Fruit fly (Drosophila melanogaster) whole organism, embryonic: Measurements from ENCODE around the gene Pex7.

ENCODE experiments used
- CG10543 ChIP-seq: fragments of 200-800 bp; sonication (Bioruptor generic); optimal IDR thresholded peaks from 3 replicates; lab custom pipeline; 2017; ENCODE audit warnings: missing biosample characterization, mild to moderate bottlenecking, missing genetic modification characterization, moderate library complexity
- CG11085 ChIP-seq: fragments of 200-800 bp; sonication (Bioruptor generic); IDR thresholded peaks from 2 replicates; pipeline ENCODE4 v1.3.6; 2022; ENCODE audit warnings: missing biosample characterization, missing genetic modification characterization
- CG11456 ChIP-seq: fragments of 200-800 bp; sonication (Bioruptor generic); IDR thresholded peaks from 3 replicates; pipeline ENCODE4 v1.3.6; 2022; ENCODE audit warnings: missing biosample characterization, missing genetic modification characterization
- CG12219 ChIP-seq: fragments of 200-800 bp; sonication (Bioruptor generic); optimal IDR thresholded peaks from 3 replicates; lab custom pipeline; 2018; ENCODE audit warnings: missing biosample characterization, mild to moderate bottlenecking, missing genetic modification characterization
- CG12769 ChIP-seq: fragments of 200-800 bp; sonication (Bioruptor generic); optimal IDR thresholded peaks from 2 replicates; lab custom pipeline; 2019; ENCODE audit warnings: missing biosample characterization, mild to moderate bottlenecking, missing genetic modification characterization, moderate library complexity
- CG14014 ChIP-seq: fragments of 200-800 bp; sonication (Bioruptor generic); IDR thresholded peaks from 2 replicates; pipeline ENCODE4 v1.3.6; 2022; ENCODE audit warnings: missing biosample characterization, missing genetic modification characterization
- CG14667 ChIP-seq: fragments of 200-800 bp; sonication (Bioruptor generic); IDR thresholded peaks from 2 replicates; pipeline ENCODE4 v1.3.6; 2022; ENCODE audit warnings: missing biosample characterization, missing genetic modification characterization
- CG17361 ChIP-seq: fragments of 200-800 bp; sonication (Bioruptor generic); IDR thresholded peaks from 3 replicates; pipeline ENCODE4 v1.3.6; 2022; ENCODE audit warnings: missing biosample characterization, missing genetic modification characterization
- CG17568 ChIP-seq: fragments of 200-800 bp; sonication (Bioruptor generic); optimal IDR thresholded peaks from 2 replicates; lab custom pipeline; 2018; ENCODE audit warnings: missing biosample characterization, mild to moderate bottlenecking, missing genetic modification characterization, moderate library complexity
- CG17912 ChIP-seq: fragments of 200-800 bp; sonication (Bioruptor generic); optimal IDR thresholded peaks from 2 replicates; lab custom pipeline; 2018; ENCODE audit warnings: missing biosample characterization, mild to moderate bottlenecking, missing genetic modification characterization
- CG18011 ChIP-seq: fragments of 200-800 bp; sonication (Bioruptor generic); optimal IDR thresholded peaks from 2 replicates; lab custom pipeline; 2017; ENCODE audit warnings: missing biosample characterization, missing genetic modification characterization, mild to moderate bottlenecking, moderate library complexity, missing genotype
- CG18599 ChIP-seq: fragments of 200-800 bp; sonication (Bioruptor generic); optimal IDR thresholded peaks from 3 replicates; lab custom pipeline; 2017; ENCODE audit warnings: missing biosample characterization, missing genetic modification characterization, mild to moderate bottlenecking, moderate library complexity, missing genetic modification reagents
- CG3281 ChIP-seq: fragments of 200-800 bp; sonication (Bioruptor generic); optimal IDR thresholded peaks from 3 replicates; lab custom pipeline; 2017; ENCODE audit warnings: missing biosample characterization, mild to moderate bottlenecking, missing genetic modification characterization
- CG4424 ChIP-seq: fragments of 200-800 bp; sonication (Bioruptor generic); optimal IDR thresholded peaks from 3 replicates; lab custom pipeline; 2016; ENCODE audit warnings: missing biosample characterization, missing genetic modification characterization
- CG6765 ChIP-seq: fragments of 200-800 bp; sonication (Bioruptor generic); optimal IDR thresholded peaks from 3 replicates; lab custom pipeline; 2017; ENCODE audit warnings: missing biosample characterization, mild to moderate bottlenecking, missing genetic modification characterization
- CG8388 ChIP-seq: fragments of 200-800 bp; sonication (Bioruptor generic); optimal IDR thresholded peaks from 2 replicates; lab custom pipeline; 2019; ENCODE audit warnings: missing biosample characterization, mild to moderate bottlenecking, missing genetic modification characterization, moderate library complexity
- CG9932 ChIP-seq: fragments of 200-800 bp; sonication (Bioruptor generic); IDR thresholded peaks from 2 replicates; pipeline ENCODE4 v1.3.6; 2022; ENCODE audit warnings: missing biosample characterization, missing genetic modification characterization
- Dbx ChIP-seq: fragments of 200-800 bp; sonication (Bioruptor generic); IDR thresholded peaks from 3 replicates; pipeline ENCODE4 v1.3.6; 2022; ENCODE audit warnings: missing biosample characterization, missing genetic modification characterization
- E2f2 ChIP-seq: fragments of 200-800 bp; sonication (Bioruptor generic); IDR thresholded peaks from 2 replicates; pipeline ENCODE4 v1.3.6; 2022; ENCODE audit warnings: missing biosample characterization, missing genetic modification characterization
- Hmr ChIP-seq: fragments of 200-800 bp; sonication (Bioruptor generic); optimal IDR thresholded peaks from 3 replicates; lab custom pipeline; 2017; ENCODE audit warnings: mild to moderate bottlenecking, missing biosample characterization, missing genetic modification reagents, missing genetic modification characterization
- Hr3 ChIP-seq: fragments of 200-800 bp; sonication (Bioruptor generic); optimal IDR thresholded peaks from 3 replicates; lab custom pipeline; 2016; ENCODE audit warnings: missing biosample characterization, missing genetic modification characterization
- Med ChIP-seq: fragments of 200-800 bp; sonication (Bioruptor generic); peaks from one replicate; lab custom pipeline; 2016; ENCODE audit warnings: missing biosample characterization, missing genetic modification characterization, mild to moderate bottlenecking, inconsistent platforms, moderate library complexity
- NFAT ChIP-seq: fragments of 200-800 bp; sonication (Bioruptor generic); IDR thresholded peaks from 2 replicates; pipeline ENCODE4 v1.3.6; 2022; ENCODE audit warnings: missing biosample characterization, missing genetic modification characterization
- Nf-YA ChIP-seq: fragments of 200-800 bp; sonication (Bioruptor generic); IDR thresholded peaks from 2 replicates; pipeline ENCODE4 v1.3.6; 2022; ENCODE audit warnings: missing biosample characterization, missing genetic modification characterization
- NfI ChIP-seq: fragments of 200-800 bp; sonication (Bioruptor generic); optimal IDR thresholded peaks from 3 replicates; lab custom pipeline; 2018; ENCODE audit warnings: missing biosample characterization, mild to moderate bottlenecking, missing genetic modification characterization, moderate library complexity
- Rfx ChIP-seq: fragments of 200-800 bp; sonication (Bioruptor generic); IDR thresholded peaks from 2 replicates; pipeline ENCODE4 v1.3.6; 2022; ENCODE audit warnings: missing biosample characterization, missing genetic modification characterization
- Sox102F ChIP-seq: fragments of 200-800 bp; sonication (Bioruptor generic); optimal IDR thresholded peaks from 2 replicates; lab custom pipeline; 2018; ENCODE audit warnings: missing biosample characterization, mild to moderate bottlenecking, missing genetic modification characterization, moderate library complexity
- Vsx1 ChIP-seq: fragments of 200-800 bp; sonication (Bioruptor generic); optimal IDR thresholded peaks from 2 replicates; lab custom pipeline; 2017; ENCODE audit warnings: missing biosample characterization, mild to moderate bottlenecking, missing genetic modification characterization, missing genetic modification reagents
- amos ChIP-seq: fragments of 200-800 bp; sonication (Bioruptor generic); IDR thresholded peaks from 2 replicates; pipeline ENCODE4 v1.3.6; 2022; ENCODE audit warnings: missing biosample characterization, missing genetic modification characterization; ENCODE audit not compliant: partially characterized antibody
- aop ChIP-seq: fragments of 200-800 bp; sonication (Bioruptor generic); IDR thresholded peaks from 2 replicates; pipeline ENCODE4 v1.3.6; 2022; ENCODE audit warnings: missing biosample characterization, missing genetic modification characterization
- bigmax ChIP-seq: fragments of 200-800 bp; sonication (Bioruptor generic); optimal IDR thresholded peaks from 2 replicates; lab custom pipeline; 2018; ENCODE audit warnings: missing biosample characterization, mild to moderate bottlenecking, missing genetic modification characterization
- caup ChIP-seq: fragments of 200-800 bp; sonication (Bioruptor generic); optimal IDR thresholded peaks from 3 replicates; lab custom pipeline; 2017; ENCODE audit warnings: missing biosample characterization, mild to moderate bottlenecking, missing genetic modification characterization, moderate library complexity; ENCODE audit not compliant: severe bottlenecking
- chinmo ChIP-seq: fragments of 200-800 bp; sonication (Bioruptor generic); IDR thresholded peaks from 4 replicates; pipeline ENCODE4 v1.3.6; 2022; ENCODE audit warnings: missing biosample characterization, missing genetic modification characterization; ENCODE audit not compliant: partially characterized antibody
- crol ChIP-seq: fragments of 200-800 bp; sonication (Bioruptor generic); IDR thresholded peaks from 2 replicates; pipeline ENCODE4 v1.3.6; 2022; ENCODE audit warnings: missing biosample characterization, missing genetic modification characterization
- crp ChIP-seq, 2 experiments: fragments of 200-800 bp; sonication (Bioruptor generic); optimal IDR thresholded peaks; 2 replicates in 1 of 2; 3 replicates in 1 of 2; lab custom pipeline; 2017; ENCODE audit warnings: missing biosample characterization in 2 of 2, missing genetic modification characterization in 2 of 2, mild to moderate bottlenecking in 1 of 2, moderate library complexity in 1 of 2
- dati ChIP-seq: fragments of 200-800 bp; sonication (Bioruptor generic); IDR thresholded peaks from 2 replicates; pipeline ENCODE4 v1.3.6; 2022; ENCODE audit warnings: missing biosample characterization, missing genetic modification characterization
- ind ChIP-seq: fragments of 200-800 bp; sonication (Bioruptor generic); optimal IDR thresholded peaks from 3 replicates; lab custom pipeline; 2016; ENCODE audit warnings: missing biosample characterization, missing genetic modification characterization
- ken ChIP-seq: fragments of 200-800 bp; sonication (Bioruptor generic); IDR thresholded peaks from 3 replicates; pipeline ENCODE4 v1.3.6; 2022; ENCODE audit warnings: missing biosample characterization, missing genetic modification characterization
- klu ChIP-seq: fragments of 200-800 bp; sonication (Bioruptor generic); IDR thresholded peaks from 2 replicates; pipeline ENCODE4 v1.3.6; 2022; ENCODE audit warnings: missing biosample characterization, missing genetic modification characterization
- lov ChIP-seq, 2 experiments: fragments of 200-800 bp in 1 of 2; fragments of >200 bp in 1 of 2; sonication (Bioruptor generic) in 1 of 2; IDR thresholded peaks in 1 of 2; optimal IDR thresholded peaks in 1 of 2; 2 replicates in 1 of 2; 3 replicates in 1 of 2; pipeline versions ENCODE4 v1.3.6 to Lab custom; 2017 to 2022; ENCODE audit warnings: missing biosample characterization in 1 of 2, missing genetic modification characterization in 1 of 2
- rib ChIP-seq: fragments of 200-800 bp; sonication (Bioruptor generic); IDR thresholded peaks from 2 replicates; pipeline ENCODE4 v1.3.6; 2022; ENCODE audit warnings: missing biosample characterization, missing genetic modification characterization
- slbo ChIP-seq: fragments of 200-800 bp; sonication (Bioruptor generic); IDR thresholded peaks from 2 replicates; pipeline ENCODE4 v1.3.6; 2022; ENCODE audit warnings: missing biosample characterization, missing genetic modification characterization
- sr ChIP-seq: fragments of 200-800 bp; sonication (Bioruptor generic); IDR thresholded peaks from 3 replicates; pipeline ENCODE4 v1.3.6; 2022; ENCODE audit warnings: missing biosample characterization, missing genetic modification characterization
- trh ChIP-seq: fragments of 200-800 bp; sonication (Bioruptor generic); optimal IDR thresholded peaks from 2 replicates; lab custom pipeline; 2016; ENCODE audit warnings: missing biosample characterization, missing genetic modification characterization
- wor ChIP-seq: fragments of 200-800 bp; sonication (Bioruptor generic); IDR thresholded peaks from 2 replicates; pipeline ENCODE4 v1.3.6; 2022; ENCODE audit warnings: missing biosample characterization, missing genetic modification characterization
- zen2 ChIP-seq: fragments of 200-800 bp; sonication (Bioruptor generic); IDR thresholded peaks from 3 replicates; pipeline ENCODE4 v1.3.6; 2022; ENCODE audit warnings: missing biosample characterization, missing genetic modification characterization; ENCODE audit not compliant: partially characterized antibody
- zf30C ChIP-seq: fragments of 200-800 bp; sonication (Bioruptor generic); optimal IDR thresholded peaks from 3 replicates; lab custom pipeline; 2018; ENCODE audit warnings: missing biosample characterization, mild to moderate bottlenecking, missing genetic modification characterization

Gene Pex7

DNA sequence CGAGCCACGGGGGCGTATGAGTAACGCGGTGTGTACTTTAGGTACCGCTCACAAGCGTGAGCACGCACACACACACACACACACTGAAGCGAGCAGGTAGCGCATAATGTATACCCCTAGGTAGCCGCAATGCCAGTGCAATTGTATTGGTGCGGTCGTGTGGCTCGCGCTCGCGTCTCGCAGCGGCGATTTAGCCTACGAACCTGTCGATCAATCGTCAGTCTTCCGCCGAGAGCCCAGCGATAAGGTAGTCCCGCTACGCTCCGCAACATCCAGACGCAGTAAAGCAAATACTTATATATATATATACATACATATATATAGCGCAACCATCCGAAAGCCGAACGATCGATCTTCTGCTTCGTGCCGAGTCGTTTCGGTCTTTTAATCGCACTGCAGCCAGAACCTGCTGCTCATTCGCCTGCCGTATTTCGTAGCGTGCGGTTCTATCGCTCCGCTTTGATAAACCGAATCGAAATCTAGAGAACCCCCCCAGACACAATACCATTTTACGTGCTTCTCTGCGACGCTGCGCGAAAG, 28.7 kb downstream of the Pex7 start, which contains the start of gene hry (continued):
- TF ChIP-seq CG14014 (GFP tag; lab: Robert Waterston, UW), result peak; percentile 62; the same call in 1 of the 2 replicates
- TF ChIP-seq trh (GFP tag; lab: Kevin White, UChicago), result no peak
- peak; percentile 66 for TF ChIP-seq Hmr (GFP tag; lab: Kevin White, UChicago)
- TF ChIP-seq NfI, result no peak
- TF ChIP-seq CG4424, result no peak
- TF ChIP-seq CG14667 (GFP tag; lab: Robert Waterston, UW), result no peak
- TF ChIP-seq Vsx1 (GFP tag; lab: Kevin White, UChicago), result peak; percentile 43
- no peak for TF ChIP-seq ind
- TF ChIP-seq wor (GFP tag; lab: Robert Waterston, UW), result no peak
- TF ChIP-seq ken (GFP tag; lab: Robert Waterston, UW), result no peak
- no peak; the same call in 1 of the 2 replicates for TF ChIP-seq E2f2 (GFP tag; lab: Robert Waterston, UW)
- TF ChIP-seq CG11085 (GFP tag; lab: Robert Waterston, UW), result no peak
- TF ChIP-seq crp (GFP tag; optimal IDR thresholded peaks at IDR 0.05; lab: Kevin White, UChicago), result no peak
- TF ChIP-seq dati, result no peak
- peak; percentile 63 for TF ChIP-seq CG17912 (GFP tag; lab: Kevin White, UChicago)
- peak; percentile 28 for TF ChIP-seq zf30C (GFP tag; lab: Kevin White, UChicago)
- TF ChIP-seq slbo (GFP tag; lab: Robert Waterston, UW), result no peak
- peak; percentile 67 for TF ChIP-seq CG18599 (GFP tag; lab: Kevin White, UChicago)
- peak; percentile 52; the same call in 1 of the 3 replicates for TF ChIP-seq CG11456 (GFP tag; lab: Robert Waterston, UW)
- peak; percentile 48 for TF ChIP-seq CG17568 (GFP tag; lab: Kevin White, UChicago)
- peak; percentile 54 for TF ChIP-seq CG3281 (GFP tag; lab: Kevin White, UChicago)
- no peak for TF ChIP-seq Sox102F (GFP tag; lab: Kevin White, UChicago)
- peak; percentile 67 for TF ChIP-seq crol
- 0 out of 3 replicates have a peak, but pooled peaks have one; percentile 21 for TF ChIP-seq zen2 (GFP tag; lab: Robert Waterston, UW)
- TF ChIP-seq CG10543, result peak; percentile 99

- peak; percentile 62 for TF ChIP-seq Med
- peak; percentile 47; the same call in 1 of the 3 replicates for TF ChIP-seq Dbx
- no peak for TF ChIP-seq klu (GFP tag; lab: Robert Waterston, UW)
- TF ChIP-seq rib (GFP tag; lab: Robert Waterston, UW), result 0 out of 2 replicates have a peak, but pooled peaks have one; percentile 25
- no peak for TF ChIP-seq CG18011
- 0 out of 2 replicates have a peak, but pooled peaks have one; percentile 15 for TF ChIP-seq CG9932 (GFP tag; lab: Robert Waterston, UW)
- peak; percentile 76; the same call in 2 of the 3 replicates for TF ChIP-seq sr (GFP tag; lab: Robert Waterston, UW)
- TF ChIP-seq aop (GFP tag; lab: Robert Waterston, UW), result no peak
- TF ChIP-seq CG12769 (tag; lab: Kevin White, UChicago), result peak; percentile 46
- peak; percentile 8 for TF ChIP-seq CG6765 (GFP tag; lab: Kevin White, UChicago)
- TF ChIP-seq chinmo (GFP tag; lab: Robert Waterston, UW), result 0 out of 4 replicates have a peak, but pooled peaks have one; percentile 6
These were observed 29.6 kb downstream of the Pex7 start for dm6 chr3L:8676500-8676899.

DNA sequence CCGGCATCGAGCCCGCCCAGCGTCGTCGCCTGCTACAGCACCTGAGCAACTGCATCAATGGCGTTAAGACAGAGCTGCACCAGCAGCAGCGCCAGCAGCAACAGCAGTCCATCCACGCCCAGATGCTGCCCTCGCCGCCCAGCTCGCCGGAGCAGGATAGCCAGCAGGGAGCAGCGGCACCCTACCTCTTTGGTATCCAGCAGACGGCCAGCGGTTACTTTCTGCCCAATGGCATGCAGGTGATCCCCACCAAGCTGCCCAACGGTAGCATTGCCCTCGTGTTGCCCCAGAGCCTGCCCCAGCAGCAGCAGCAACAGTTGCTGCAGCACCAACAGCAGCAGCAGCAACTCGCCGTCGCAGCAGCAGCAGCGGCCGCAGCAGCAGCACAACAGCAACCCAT, 30.8 kb downstream of the Pex7 start:
- TF ChIP-seq CG17361 (GFP tag; lab: Robert Waterston, UW) (no peak), bigmax (GFP tag; lab: Kevin White, UChicago) (no peak), NFAT (0 out of 2 replicates have a peak, but pooled peaks have one; percentile 8), Hr3 (no peak), caup (GFP tag; lab: Kevin White, UChicago) (no peak), Nf-YA (no peak), CG11456 (GFP tag; lab: Robert Waterston, UW) (0 out of 3 replicates have a peak, but pooled peaks have one; percentile 38), CG17912 (GFP tag; lab: Kevin White, UChicago) (no peak), Rfx (GFP tag; lab: Robert Waterston, UW) (no peak), CG12219 (no peak), CG8388 (GFP tag; lab: Kevin White, UChicago) (no peak), ind (no peak), lov (optimal IDR thresholded peaks at IDR 0.05; lab: Kevin White, UChicago) (no peak), lov (GFP tag; IDR thresholded peaks at IDR 0.05; lab: Robert Waterston, UW) (0 out of 3 replicates have a peak, but pooled peaks have one; percentile 10), amos (GFP tag; lab: Robert Waterston, UW) (no peak)
